Worm (Caenorhabditis elegans) whole organism, L3 larva: ENCODE data around the gene dsl-5.

Source experiments
- ZK546.5 ChIP-seq: sonication (generic microtip); optimal IDR thresholded peaks from 2 replicates; lab custom pipeline; 2017; ENCODE audit warnings: missing biosample characterization, missing genetic modification characterization
- ama-1 ChIP-seq: fragments of 150-350 bp; optimal IDR thresholded peaks from 2 replicates; lab custom pipeline; 2018
- ceh-82 ChIP-seq: fragments of 150-350 bp; optimal IDR thresholded peaks from 2 replicates; lab custom pipeline; 2014; ENCODE audit warnings: missing biosample characterization, missing genetic modification characterization
- daf-12 ChIP-seq: fragments of 150-350 bp; optimal IDR thresholded peaks from 2 replicates; lab custom pipeline; 2014; ENCODE audit warnings: missing biosample characterization, missing genetic modification reagents, missing genetic modification characterization
- jun-1 ChIP-seq: fragments of 150-350 bp; optimal IDR thresholded peaks from 2 replicates; lab custom pipeline; 2014; ENCODE audit warnings: missing biosample characterization, missing genetic modification reagents, missing genetic modification characterization
- mdl-1 ChIP-seq: fragments of 150-350 bp; optimal IDR thresholded peaks from 2 replicates; lab custom pipeline; 2014; ENCODE audit warnings: missing biosample characterization, missing genetic modification characterization
- nhr-12 ChIP-seq: fragments of 150-350 bp; optimal IDR thresholded peaks from 2 replicates; lab custom pipeline; 2014; ENCODE audit warnings: missing biosample characterization, missing genetic modification characterization
- nhr-237 ChIP-seq: fragments of 150-350 bp; optimal IDR thresholded peaks from 2 replicates; lab custom pipeline; 2014; ENCODE audit warnings: missing biosample characterization, missing genetic modification characterization
- nhr-77 ChIP-seq: fragments of 150-350 bp; optimal IDR thresholded peaks from 2 replicates; lab custom pipeline; 2014; ENCODE audit warnings: missing biosample characterization, missing genetic modification characterization
- pha-4 ChIP-seq: fragments of 150-350 bp; optimal IDR thresholded peaks from 2 replicates; lab custom pipeline; 2014; ENCODE audit warnings: missing biosample characterization, missing genetic modification reagents, missing genetic modification characterization
- snpc-4 ChIP-seq: fragments of 150-350 bp; optimal IDR thresholded peaks from 2 replicates; lab custom pipeline; 2014; ENCODE audit warnings: missing biosample characterization, missing genetic modification characterization
- unc-62 ChIP-seq: fragments of 150-350 bp; sonication (generic microtip); optimal IDR thresholded peaks from 4 replicates; lab custom pipeline; 2014; ENCODE audit warnings: missing biosample characterization, missing genetic modification reagents, missing genetic modification characterization

DNA sequence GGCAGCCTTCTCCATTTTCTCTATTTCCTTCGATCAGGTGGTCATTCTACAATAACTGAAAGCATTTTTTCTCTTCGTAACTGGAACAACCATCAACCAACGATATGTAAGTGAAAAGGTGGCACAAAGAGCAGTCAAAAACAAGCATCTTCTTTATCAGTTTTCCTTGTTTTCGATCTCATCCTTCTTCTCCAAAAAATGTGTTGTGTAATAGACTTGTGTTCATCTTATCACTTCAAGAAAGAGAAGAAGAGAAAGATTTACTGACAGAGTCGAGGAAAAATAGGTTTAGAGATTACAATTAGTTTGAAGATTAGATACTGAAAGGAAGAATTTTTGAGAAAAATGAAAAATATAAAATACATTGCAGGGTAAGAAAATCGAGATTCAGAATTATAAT, 24.5 kb upstream of the dsl-5 start:
- peak; percentile 14 for TF ChIP-seq ama-1 (lab: Kevin White, UChicago)
- no peak for TF ChIP-seq jun-1
- TF ChIP-seq nhr-77 (tag; lab: Kevin White, UChicago) = no peak
- TF ChIP-seq nhr-237 = no peak
- TF ChIP-seq ZK546.5 (tag; lab: Kevin White, UChicago) = no peak
- TF ChIP-seq unc-62 (GFP tag; lab: Kevin White, UChicago) = no peak
- TF ChIP-seq nhr-12 = no peak
- TF ChIP-seq daf-12 (tag; lab: Kevin White, UChicago) = no peak
- TF ChIP-seq ceh-82 (tag; lab: Kevin White, UChicago) = no peak
- no peak for TF ChIP-seq pha-4 (tag; lab: Kevin White, UChicago)
- no peak for TF ChIP-seq snpc-4 (tag; lab: Kevin White, UChicago)
- TF ChIP-seq mdl-1 (tag; lab: Kevin White, UChicago) = no peak
